Worm (Caenorhabditis elegans): Measurements from ENCODE around the gene Y41D4B.11.

DNA sequence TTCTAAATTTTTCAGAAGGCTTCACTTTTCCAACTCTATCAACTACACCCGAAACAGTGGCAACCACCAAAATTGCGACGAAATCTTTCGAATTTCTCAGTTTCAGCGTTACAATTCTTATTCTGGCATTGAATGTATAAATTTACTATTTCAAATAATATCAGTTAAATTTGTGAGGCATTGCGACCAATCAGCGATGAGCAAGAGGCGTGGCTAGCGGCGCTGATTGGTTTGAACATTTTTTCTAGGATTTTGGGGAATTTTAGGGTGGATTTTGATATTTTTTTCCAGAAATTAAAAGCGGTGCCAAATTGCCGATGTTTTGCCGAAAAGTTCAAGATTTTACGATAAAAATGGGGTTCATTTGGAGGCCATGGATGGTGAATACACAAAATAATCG lies 37.9 kb upstream of the Y41D4B.11 start:
- TF ChIP-seq dao-5 (tag; optimal IDR thresholded peaks at IDR 0.05) (no peak), him-1 (tag; optimal IDR thresholded peaks at IDR 0.05) (no peak)

Measured in whole organism, L4/young adult.